Worm (Caenorhabditis elegans): ENCODE results near the gene dpy-11.

ce11 chrV:6549148-6549547 lies 34.1 kb upstream of the dpy-11 start, which contains the start of gene K04A8.20:
- no peak for TF ChIP-seq tab-1 (GFP tag; IDR thresholded peaks at IDR 0.05)
- TF ChIP-seq med-1 (GFP tag; optimal IDR thresholded peaks at IDR 0.05; ENCODE audit: insufficient read depth): no peak
- TF ChIP-seq cog-1 (tag; optimal IDR thresholded peaks at IDR 0.05): no peak
- TF ChIP-seq flt-1 (GFP tag; IDR thresholded peaks at IDR 0.05): no peak
